Worm (Caenorhabditis elegans) whole organism, late embryonic: ENCODE measurements around the gene math-15.
A peak's percentile ranks its signal among the peaks of the same experiment; 100 is the strongest.

Source experiments
- C08G9.2 ChIP-seq: sonication (generic microtip); optimal IDR thresholded peaks from 2 replicates; lab custom pipeline; 2016; ENCODE audit warnings: mild to moderate bottlenecking, missing genetic modification characterization, moderate library complexity, missing compliant biosample characterization
- C38D4.7 ChIP-seq: fragments of 200-800 bp; sonication (Bioruptor generic); optimal IDR thresholded peaks from 2 replicates; lab custom pipeline; 2018; ENCODE audit warnings: mild to moderate bottlenecking, missing genetic modification characterization, moderate library complexity, missing compliant biosample characterization
- F13H6.1 ChIP-seq: sonication (generic microtip); optimal IDR thresholded peaks from 2 replicates; lab custom pipeline; 2016; ENCODE audit warnings: missing genetic modification characterization, missing compliant biosample characterization
- K02D7.2 ChIP-seq: sonication (generic microtip); optimal IDR thresholded peaks from 2 replicates; lab custom pipeline; 2017; ENCODE audit warnings: mild to moderate bottlenecking, missing genetic modification characterization, missing compliant biosample characterization
- K09A11.1 ChIP-seq: sonication (generic microtip); optimal IDR thresholded peaks from 2 replicates; lab custom pipeline; 2017; ENCODE audit warnings: antibody characterized with exemption, mild to moderate bottlenecking, missing genetic modification characterization, missing compliant biosample characterization; ENCODE audit not compliant: insufficient read depth
- Y22D7AL.16 ChIP-seq: sonication (generic microtip); optimal IDR thresholded peaks from 2 replicates; lab custom pipeline; 2016; ENCODE audit warnings: missing genetic modification characterization, missing compliant biosample characterization
- ahr-1 ChIP-seq: sonication (generic microtip); optimal IDR thresholded peaks from 2 replicates; lab custom pipeline; 2016; ENCODE audit warnings: missing genetic modification characterization, missing compliant biosample characterization
- ama-1 ChIP-seq: fragments of 150-350 bp; optimal IDR thresholded peaks from 2 replicates; lab custom pipeline; 2014
- ceh-18 ChIP-seq: sonication (generic microtip); optimal IDR thresholded peaks from 2 replicates; lab custom pipeline; 2016; ENCODE audit warnings: missing genetic modification characterization, missing compliant biosample characterization
- ceh-19 ChIP-seq: fragments of 200-800 bp; sonication (Bioruptor generic); optimal IDR thresholded peaks from 2 replicates; lab custom pipeline; 2018; ENCODE audit warnings: mild to moderate bottlenecking, missing genetic modification characterization, missing compliant biosample characterization
- ceh-22 ChIP-seq: sonication (generic microtip); optimal IDR thresholded peaks from 2 replicates; lab custom pipeline; 2017; ENCODE audit warnings: missing biosample characterization, missing genetic modification characterization
- ceh-31 ChIP-seq: sonication (generic microtip); optimal IDR thresholded peaks from 2 replicates; lab custom pipeline; 2016; ENCODE audit warnings: missing genetic modification characterization, missing compliant biosample characterization
- ceh-34 ChIP-seq: sonication (generic microtip); optimal IDR thresholded peaks from 2 replicates; lab custom pipeline; 2016; ENCODE audit warnings: mild to moderate bottlenecking, missing genetic modification characterization, missing compliant biosample characterization
- dve-1 ChIP-seq: sonication (generic microtip); optimal IDR thresholded peaks from 2 replicates; lab custom pipeline; 2017; ENCODE audit warnings: antibody characterized with exemption, mild to moderate bottlenecking, missing genetic modification characterization, missing compliant biosample characterization
- elt-2 ChIP-seq: sonication (generic microtip); optimal IDR thresholded peaks from 2 replicates; lab custom pipeline; 2016; ENCODE audit warnings: missing genetic modification reagents, missing genetic modification characterization, missing compliant biosample characterization
- eyg-1 ChIP-seq: sonication (generic microtip); optimal IDR thresholded peaks from 2 replicates; lab custom pipeline; 2016; ENCODE audit warnings: missing genotype, missing genetic modification characterization, missing compliant biosample characterization
- fax-1 ChIP-seq: sonication (generic microtip); optimal IDR thresholded peaks from 2 replicates; lab custom pipeline; 2016; ENCODE audit warnings: missing genotype, missing genetic modification characterization, missing compliant biosample characterization
- hlh-30 ChIP-seq: sonication (generic microtip); optimal IDR thresholded peaks from 2 replicates; lab custom pipeline; 2017; ENCODE audit warnings: antibody characterized with exemption, missing genetic modification characterization, missing compliant biosample characterization; ENCODE audit not compliant: insufficient read depth
- hlh-6 ChIP-seq: sonication (generic microtip); optimal IDR thresholded peaks from 2 replicates; lab custom pipeline; 2016; ENCODE audit warnings: missing genotype, missing genetic modification characterization, missing compliant biosample characterization
- lim-6 ChIP-seq: sonication (generic microtip); optimal IDR thresholded peaks from 2 replicates; lab custom pipeline; 2016; ENCODE audit warnings: missing genetic modification characterization, missing compliant biosample characterization
- lin-11 ChIP-seq: fragments of 200-800 bp; sonication (Bioruptor generic); optimal IDR thresholded peaks from 2 replicates; lab custom pipeline; 2018; ENCODE audit warnings: mild to moderate bottlenecking, missing genetic modification characterization, missing compliant biosample characterization
- madf-2 ChIP-seq: sonication (generic microtip); optimal IDR thresholded peaks from 2 replicates; lab custom pipeline; 2017; ENCODE audit warnings: missing genetic modification characterization, missing compliant biosample characterization
- nfya-1 ChIP-seq: sonication (generic microtip); optimal IDR thresholded peaks from 2 replicates; lab custom pipeline; 2017; ENCODE audit warnings: missing genetic modification characterization, mild to moderate bottlenecking, missing compliant biosample characterization, antibody characterized with exemption, moderate library complexity
- pat-9 ChIP-seq: fragments of 200-800 bp; sonication (Bioruptor generic); optimal IDR thresholded peaks from 2 replicates; lab custom pipeline; 2018; ENCODE audit warnings: mild to moderate bottlenecking, missing genetic modification characterization, moderate library complexity, missing compliant biosample characterization
- pha-2 ChIP-seq: sonication (generic microtip); optimal IDR thresholded peaks from 2 replicates; lab custom pipeline; 2017; ENCODE audit warnings: mild to moderate bottlenecking, missing genetic modification characterization, missing compliant biosample characterization
- pha-4 ChIP-seq: fragments of 150-350 bp; optimal IDR thresholded peaks from 2 replicates; lab custom pipeline; 2018; ENCODE audit warnings: missing biosample characterization, missing genetic modification reagents, missing genetic modification characterization
- ref-2 ChIP-seq: sonication (generic microtip); optimal IDR thresholded peaks from 2 replicates; lab custom pipeline; 2016; ENCODE audit warnings: missing genetic modification characterization, missing compliant biosample characterization
- rnt-1 ChIP-seq: sonication (generic microtip); optimal IDR thresholded peaks from 2 replicates; lab custom pipeline; 2016; ENCODE audit warnings: missing genetic modification characterization, missing compliant biosample characterization
- ttx-3 ChIP-seq: sonication (generic microtip); optimal IDR thresholded peaks from 2 replicates; lab custom pipeline; 2016; ENCODE audit warnings: missing genetic modification reagents, missing genetic modification characterization, missing compliant biosample characterization
- unc-42 ChIP-seq: sonication (generic microtip); optimal IDR thresholded peaks from 2 replicates; lab custom pipeline; 2016; ENCODE audit warnings: missing genotype, missing genetic modification characterization, missing compliant biosample characterization
- unc-55 ChIP-seq: sonication (generic microtip); optimal IDR thresholded peaks from 2 replicates; lab custom pipeline; 2017; ENCODE audit warnings: missing biosample characterization, missing genetic modification reagents, missing genetic modification characterization
- unc-86 ChIP-seq: sonication (generic microtip); optimal IDR thresholded peaks from 2 replicates; lab custom pipeline; 2016; ENCODE audit warnings: missing genetic modification characterization, missing compliant biosample characterization

math-15 gene

DNA sequence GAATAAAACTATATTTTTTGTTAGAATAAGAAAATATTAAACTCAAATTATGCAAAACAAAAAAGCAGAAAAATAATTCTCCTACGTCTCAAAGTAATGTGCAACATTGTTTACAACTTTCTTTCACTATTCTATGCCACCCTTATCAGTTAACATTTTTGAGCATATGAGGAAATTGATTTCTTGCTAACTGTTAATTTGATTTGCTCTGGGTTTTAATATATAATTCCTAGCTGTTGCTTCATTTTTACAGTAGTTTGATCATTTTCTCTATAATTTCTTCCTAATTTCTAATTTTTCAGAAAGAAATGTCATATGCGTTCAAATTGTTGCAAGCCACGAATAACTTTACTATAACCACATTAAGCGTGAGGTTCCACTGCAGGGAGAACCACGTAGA, 30.0 kb upstream of the math-15 start, which contains the start of gene T08E11.1:
Gene T08E11.1 (plus strand): TSS at position 301 of the 400 bp plus-strand sequence.
- TF ChIP-seq lin-11 (tag; lab: Kevin White, UChicago) (no peak), ref-2 (no peak), hlh-6 (no peak), K02D7.2 (tag; lab: Kevin White, UChicago) (no peak), pha-2 (tag; lab: Kevin White, UChicago) (no peak), ttx-3 (tag; lab: Kevin White, UChicago) (no peak), K09A11.1 (tag; lab: Kevin White, UChicago) (no peak), dve-1 (tag; lab: Kevin White, UChicago) (no peak), lim-6 (tag; lab: Kevin White, UChicago) (no peak), pha-4 (tag; lab: Kevin White, UChicago) (no peak), unc-42 (tag; lab: Kevin White, UChicago) (no peak), hlh-30 (tag; lab: Kevin White, UChicago) (no peak), fax-1 (tag; lab: Kevin White, UChicago) (no peak), eyg-1 (tag; lab: Kevin White, UChicago) (no peak), ceh-18 (tag; lab: Kevin White, UChicago) (no peak)

DNA sequence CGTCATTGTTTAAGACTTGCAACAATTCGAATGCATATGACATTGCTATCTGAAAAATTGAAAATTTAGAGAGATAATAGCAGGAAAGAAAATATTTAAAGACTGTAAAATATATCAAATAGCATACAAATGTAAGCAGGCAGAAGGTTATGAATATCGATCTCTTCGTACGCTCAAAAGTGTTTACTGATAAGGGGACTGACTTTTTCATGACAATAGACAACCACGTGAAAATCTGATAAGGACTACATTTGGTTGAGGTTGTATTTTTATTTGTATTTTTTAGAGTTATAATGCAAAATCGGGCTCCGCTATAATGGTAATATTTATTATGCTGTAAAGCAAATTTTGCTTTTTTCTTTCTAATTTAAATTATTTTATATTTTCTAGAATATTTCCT, 23.3 kb upstream of the math-15 start, which contains the start of the genes C52E2.5 and C52E2.4:
Gene C52E2.5 (minus strand): TSS at position 43 of the 400 bp plus-strand sequence.
Gene C52E2.4 (plus strand): TSS at position 252 of the 400 bp plus-strand sequence.
- TF ChIP-seq ama-1 (lab: Kevin White, UChicago) = no peak
- TF ChIP-seq rnt-1 (tag; lab: Kevin White, UChicago) = no peak
- TF ChIP-seq C38D4.7 (GFP tag; lab: Kevin White, UChicago) = no peak
- TF ChIP-seq elt-2 (tag; lab: Kevin White, UChicago) = peak; percentile 67
- no peak for TF ChIP-seq ceh-19 (GFP tag; lab: Kevin White, UChicago)
- no peak for TF ChIP-seq nfya-1 (tag; lab: Kevin White, UChicago)
- TF ChIP-seq, all 69 proteins: peak for 1

DNA sequence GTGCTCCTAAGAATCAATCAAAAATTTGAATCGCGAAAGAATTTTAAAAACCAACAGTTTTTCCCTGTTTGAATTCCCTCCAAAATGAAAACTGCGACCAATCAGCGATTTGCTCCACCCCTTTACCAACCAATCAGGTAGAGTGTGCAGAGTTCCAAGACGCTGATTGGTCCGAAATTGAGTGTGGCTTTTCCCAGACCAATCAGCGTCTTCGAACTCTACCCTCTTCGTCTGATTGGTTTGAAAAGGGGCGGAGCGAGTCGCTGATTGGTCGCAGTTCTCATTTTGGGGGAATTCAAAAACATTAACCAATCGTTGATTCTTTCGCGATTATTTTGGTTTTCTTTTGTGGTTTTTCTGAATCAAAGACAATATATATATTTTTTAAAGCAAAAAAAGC, 21.6 kb upstream of the math-15 start:
- TF ChIP-seq nfya-1 (tag; lab: Kevin White, UChicago) (peak; percentile 78), ref-2 (no peak)

DNA sequence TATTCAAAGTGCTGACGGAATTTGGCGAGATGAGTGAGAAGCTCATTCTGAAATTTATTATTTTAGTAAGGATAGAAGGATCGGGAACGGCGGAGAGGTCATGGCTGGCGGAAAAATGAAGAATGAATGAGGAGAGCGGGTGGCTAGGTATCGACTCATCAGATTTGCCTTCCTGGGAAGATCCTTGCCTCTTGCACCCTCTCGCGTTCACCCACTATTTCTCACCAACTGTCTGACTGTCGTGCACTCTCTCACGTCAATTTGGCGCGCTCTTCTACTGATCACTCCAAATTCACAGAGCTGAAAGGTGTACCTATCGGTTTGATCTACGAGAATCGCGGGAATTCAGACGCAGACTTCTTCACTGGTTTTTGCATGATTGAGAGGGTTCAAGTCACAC, 18.1 kb upstream of the math-15 start, which contains the start of gene fbxb-97:
Gene fbxb-97 (minus strand): TSS at position 53 of the 400 bp plus-strand sequence.
- TF ChIP-seq pat-9 (tag; lab: Kevin White, UChicago) (no peak), pha-2 (tag; lab: Kevin White, UChicago) (no peak), pha-4 (tag; lab: Kevin White, UChicago) (no peak), ceh-18 (tag; lab: Kevin White, UChicago) (no peak), ttx-3 (tag; lab: Kevin White, UChicago) (no peak), unc-86 (tag; lab: Kevin White, UChicago) (no peak), elt-2 (tag; lab: Kevin White, UChicago) (no peak), madf-2 (tag; lab: Kevin White, UChicago) (no peak), K09A11.1 (tag; lab: Kevin White, UChicago) (no peak), ceh-22 (tag; lab: Kevin White, UChicago) (no peak), unc-55 (no peak), ahr-1 (tag; lab: Kevin White, UChicago) (no peak), dve-1 (tag; lab: Kevin White, UChicago) (no peak), Y22D7AL.16 (tag; lab: Kevin White, UChicago) (no peak)

DNA sequence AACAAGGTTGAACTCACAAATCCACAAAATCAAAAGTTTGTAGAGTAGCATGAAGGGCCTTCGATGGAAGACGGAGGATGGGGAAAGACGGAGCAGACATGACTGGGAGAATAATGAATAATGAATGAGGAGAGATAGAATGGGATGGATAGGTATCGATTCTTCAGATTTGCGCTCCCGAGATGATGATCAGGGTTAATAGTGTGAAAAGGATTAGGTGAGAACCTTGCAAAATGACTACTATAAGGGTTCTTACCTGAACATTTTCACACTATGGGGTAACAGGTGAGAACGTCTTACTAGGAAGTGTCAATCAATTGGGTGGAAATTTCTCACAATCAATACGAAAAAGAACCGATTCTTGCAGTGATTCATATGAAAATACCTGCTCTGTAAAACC, 15.9 kb upstream of the math-15 start, which contains the start of gene fbxb-96:
Gene fbxb-96 (minus strand): TSS at position 101 of the 400 bp plus-strand sequence.
- TF ChIP-seq ceh-22 (tag; lab: Kevin White, UChicago) (no peak), madf-2 (tag; lab: Kevin White, UChicago) (no peak), K09A11.1 (tag; lab: Kevin White, UChicago) (no peak), ceh-31 (no peak), F13H6.1 (tag; lab: Kevin White, UChicago) (no peak), C08G9.2 (no peak), ceh-34 (tag; lab: Kevin White, UChicago) (no peak), unc-42 (tag; lab: Kevin White, UChicago) (no peak), lin-11 (tag; lab: Kevin White, UChicago) (no peak)
- TF ChIP-seq, all 69 proteins: peak for 0
